Worm (Caenorhabditis elegans) whole organism, late embryonic: ENCODE data around the gene Y37E11B.10.

Source experiments
- K02D7.2 ChIP-seq: sonication (generic microtip); optimal IDR thresholded peaks from 2 replicates; lab custom pipeline; 2017; ENCODE audit warnings: mild to moderate bottlenecking, missing genetic modification characterization, missing compliant biosample characterization
- K09A11.1 ChIP-seq: sonication (generic microtip); optimal IDR thresholded peaks from 2 replicates; lab custom pipeline; 2017; ENCODE audit warnings: antibody characterized with exemption, mild to moderate bottlenecking, missing genetic modification characterization, missing compliant biosample characterization; ENCODE audit not compliant: insufficient read depth
- T23F11.4 ChIP-seq: fragments of 200-800 bp; sonication (Bioruptor generic); optimal IDR thresholded peaks from 2 replicates; lab custom pipeline; 2018; ENCODE audit warnings: mild to moderate bottlenecking, missing genetic modification characterization, missing compliant biosample characterization
- ama-1 ChIP-seq: fragments of 150-350 bp; optimal IDR thresholded peaks from 2 replicates; lab custom pipeline; 2014
- ceh-2 ChIP-seq: sonication (generic microtip); optimal IDR thresholded peaks from 2 replicates; lab custom pipeline; 2016; ENCODE audit warnings: missing genotype, missing genetic modification characterization, missing compliant biosample characterization
- ceh-31 ChIP-seq: sonication (generic microtip); optimal IDR thresholded peaks from 2 replicates; lab custom pipeline; 2016; ENCODE audit warnings: missing genetic modification characterization, missing compliant biosample characterization
- ceh-34 ChIP-seq: sonication (generic microtip); optimal IDR thresholded peaks from 2 replicates; lab custom pipeline; 2016; ENCODE audit warnings: mild to moderate bottlenecking, missing genetic modification characterization, missing compliant biosample characterization
- ceh-48 ChIP-seq: sonication (generic microtip); optimal IDR thresholded peaks from 2 replicates; lab custom pipeline; 2016; ENCODE audit warnings: missing genetic modification characterization, inconsistent platforms, missing compliant biosample characterization
- ceh-6 ChIP-seq: fragments of 200-800 bp; sonication (Bioruptor generic); optimal IDR thresholded peaks from 2 replicates; lab custom pipeline; 2018; ENCODE audit warnings: mild to moderate bottlenecking, missing genetic modification characterization, missing compliant biosample characterization
- dmd-4 ChIP-seq: sonication (generic microtip); optimal IDR thresholded peaks from 2 replicates; lab custom pipeline; 2016; ENCODE audit warnings: borderline replicate concordance, missing genetic modification characterization, missing compliant biosample characterization
- dve-1 ChIP-seq: sonication (generic microtip); optimal IDR thresholded peaks from 2 replicates; lab custom pipeline; 2017; ENCODE audit warnings: antibody characterized with exemption, mild to moderate bottlenecking, missing genetic modification characterization, missing compliant biosample characterization
- fax-1 ChIP-seq: sonication (generic microtip); optimal IDR thresholded peaks from 2 replicates; lab custom pipeline; 2016; ENCODE audit warnings: missing genotype, missing genetic modification characterization, missing compliant biosample characterization
- fkh-6 ChIP-seq: sonication (generic microtip); optimal IDR thresholded peaks from 2 replicates; lab custom pipeline; 2016; ENCODE audit warnings: missing genetic modification characterization, missing compliant biosample characterization
- hlh-13 ChIP-seq: fragments of 200-800 bp; sonication (Bioruptor generic); optimal IDR thresholded peaks from 2 replicates; lab custom pipeline; 2018; ENCODE audit warnings: mild to moderate bottlenecking, missing genetic modification characterization, missing compliant biosample characterization
- hlh-15 ChIP-seq: sonication (generic microtip); optimal IDR thresholded peaks from 2 replicates; lab custom pipeline; 2016; ENCODE audit warnings: missing genetic modification characterization, missing compliant biosample characterization
- hlh-8 ChIP-seq: sonication (generic microtip); optimal IDR thresholded peaks from 2 replicates; lab custom pipeline; 2016; ENCODE audit warnings: missing genotype, missing genetic modification characterization, missing compliant biosample characterization
- mec-3 ChIP-seq: sonication (generic microtip); optimal IDR thresholded peaks from 2 replicates; lab custom pipeline; 2016; ENCODE audit warnings: borderline replicate concordance, missing genetic modification characterization, missing compliant biosample characterization
- nhr-11 ChIP-seq: fragments of 150-350 bp; optimal IDR thresholded peaks from 2 replicates; lab custom pipeline; 2014; ENCODE audit warnings: missing biosample characterization, missing genetic modification characterization
- nhr-232 ChIP-seq: sonication (generic microtip); optimal IDR thresholded peaks from 2 replicates; lab custom pipeline; 2016; ENCODE audit warnings: missing genetic modification characterization, missing compliant biosample characterization
- npax-4 ChIP-seq: sonication (generic microtip); optimal IDR thresholded peaks from 2 replicates; lab custom pipeline; 2016; ENCODE audit warnings: missing genetic modification characterization, missing compliant biosample characterization
- pat-9 ChIP-seq: fragments of 200-800 bp; sonication (Bioruptor generic); optimal IDR thresholded peaks from 2 replicates; lab custom pipeline; 2018; ENCODE audit warnings: mild to moderate bottlenecking, missing genetic modification characterization, moderate library complexity, missing compliant biosample characterization
- pha-2 ChIP-seq: sonication (generic microtip); optimal IDR thresholded peaks from 2 replicates; lab custom pipeline; 2017; ENCODE audit warnings: mild to moderate bottlenecking, missing genetic modification characterization, missing compliant biosample characterization
- pha-4 ChIP-seq: fragments of 150-350 bp; optimal IDR thresholded peaks from 2 replicates; lab custom pipeline; 2018; ENCODE audit warnings: missing biosample characterization, missing genetic modification reagents, missing genetic modification characterization
- pqm-1 ChIP-seq: sonication (generic microtip); optimal IDR thresholded peaks from 2 replicates; lab custom pipeline; 2016; ENCODE audit warnings: missing genetic modification characterization, missing compliant biosample characterization
- sdc-2 ChIP-seq: sonication (generic microtip); optimal IDR thresholded peaks from 2 replicates; lab custom pipeline; 2016; ENCODE audit warnings: missing genotype, missing genetic modification characterization, missing compliant biosample characterization
- syd-9 ChIP-seq: sonication (generic microtip); optimal IDR thresholded peaks from 2 replicates; lab custom pipeline; 2016; ENCODE audit warnings: mild to moderate bottlenecking, missing genetic modification characterization, moderate library complexity, missing compliant biosample characterization
- tbx-7 ChIP-seq: sonication (generic microtip); optimal IDR thresholded peaks from 2 replicates; lab custom pipeline; 2016; ENCODE audit warnings: missing genotype, missing genetic modification characterization, missing compliant biosample characterization
- unc-42 ChIP-seq: sonication (generic microtip); optimal IDR thresholded peaks from 2 replicates; lab custom pipeline; 2016; ENCODE audit warnings: missing genotype, missing genetic modification characterization, missing compliant biosample characterization
- unc-55 ChIP-seq: sonication (generic microtip); optimal IDR thresholded peaks from 2 replicates; lab custom pipeline; 2017; ENCODE audit warnings: missing biosample characterization, missing genetic modification reagents, missing genetic modification characterization
- zip-5 ChIP-seq: sonication (generic microtip); optimal IDR thresholded peaks from 2 replicates; lab custom pipeline; 2016; ENCODE audit warnings: missing genetic modification characterization, missing compliant biosample characterization

Y37E11B.10 gene

DNA sequence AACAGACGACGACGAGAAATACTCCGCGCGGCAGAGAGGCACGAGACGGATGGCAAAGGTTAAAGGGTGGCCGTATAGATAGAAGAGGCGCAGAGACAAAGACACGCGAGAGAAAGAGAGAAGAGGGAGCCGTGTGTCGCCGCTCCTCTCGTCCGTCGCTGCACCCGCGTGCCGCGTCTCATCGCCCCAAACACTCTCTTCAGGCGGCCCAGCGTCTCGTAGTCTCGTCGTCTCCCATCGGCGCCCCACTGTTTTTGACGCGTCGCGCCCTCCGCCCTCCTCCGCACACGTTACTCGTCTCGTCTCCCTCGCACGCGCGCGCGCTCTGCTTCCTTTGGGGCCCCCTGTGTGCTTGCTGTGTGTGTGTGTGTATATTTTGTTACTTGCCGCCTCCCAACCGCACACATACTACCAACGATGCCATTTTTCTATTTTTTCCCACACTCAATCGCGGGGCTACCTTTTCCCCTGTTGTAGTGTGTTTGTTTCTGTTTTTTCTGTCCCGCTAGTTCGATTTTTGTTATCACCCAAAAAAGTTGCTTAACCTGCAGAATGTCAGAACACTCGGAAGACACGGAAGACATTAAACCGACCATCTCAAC lies 30.4 kb upstream of the Y37E11B.10 start, which contains the start of gene madf-9 (continued):
- TF ChIP-seq ceh-34 (tag; lab: Kevin White, UChicago): peak; percentile 67

DNA sequence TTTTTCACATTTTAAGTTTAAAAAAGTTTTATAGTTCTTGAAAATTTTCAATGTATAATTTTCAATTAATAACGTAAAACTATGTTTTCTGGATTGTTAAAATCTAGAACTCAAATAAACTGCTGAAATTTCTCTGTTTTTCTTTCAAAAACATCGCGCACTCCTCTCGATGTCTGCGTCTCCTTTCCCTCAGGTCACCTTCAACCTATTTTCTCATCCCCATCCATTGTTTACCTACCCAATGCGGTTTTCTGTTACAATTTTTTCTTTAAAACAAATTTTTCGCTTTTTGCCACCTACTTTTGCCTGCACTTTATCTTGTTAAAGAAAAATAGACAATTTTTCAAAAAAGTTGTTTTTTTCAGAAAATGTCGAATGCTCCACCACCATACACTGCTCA lies 27.0 kb upstream of the Y37E11B.10 start, which contains the start of gene ZC416.2:
ZC416.2 (plus strand) TSS at position 366 of the 400 bp plus-strand sequence.
- no peak for TF ChIP-seq ceh-6

DNA sequence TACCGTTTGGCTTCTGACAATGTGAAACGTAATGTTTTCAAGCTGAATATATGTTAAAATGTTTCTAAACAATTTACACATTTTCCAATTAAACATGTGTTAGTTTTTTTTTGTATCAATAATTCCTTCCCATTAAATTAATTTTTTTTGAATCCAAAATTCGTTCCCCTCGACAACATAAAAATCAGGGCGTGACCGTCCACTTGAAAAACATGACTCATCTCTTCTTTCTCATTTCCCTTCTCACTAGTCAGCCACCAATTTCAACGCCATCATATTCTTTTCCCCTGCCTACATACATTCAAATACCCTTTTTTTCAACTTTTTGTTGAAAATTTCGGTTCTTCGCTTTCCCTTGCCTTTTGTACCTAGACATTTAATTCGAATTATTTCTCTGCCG lies 26.2 kb upstream of the Y37E11B.10 start:
- TF ChIP-seq ceh-2 (no peak), pha-4 (tag; lab: Kevin White, UChicago) (no peak), hlh-13 (GFP tag; lab: Kevin White, UChicago) (no peak), nhr-11 (tag; lab: Kevin White, UChicago) (no peak), unc-55 (no peak)

DNA sequence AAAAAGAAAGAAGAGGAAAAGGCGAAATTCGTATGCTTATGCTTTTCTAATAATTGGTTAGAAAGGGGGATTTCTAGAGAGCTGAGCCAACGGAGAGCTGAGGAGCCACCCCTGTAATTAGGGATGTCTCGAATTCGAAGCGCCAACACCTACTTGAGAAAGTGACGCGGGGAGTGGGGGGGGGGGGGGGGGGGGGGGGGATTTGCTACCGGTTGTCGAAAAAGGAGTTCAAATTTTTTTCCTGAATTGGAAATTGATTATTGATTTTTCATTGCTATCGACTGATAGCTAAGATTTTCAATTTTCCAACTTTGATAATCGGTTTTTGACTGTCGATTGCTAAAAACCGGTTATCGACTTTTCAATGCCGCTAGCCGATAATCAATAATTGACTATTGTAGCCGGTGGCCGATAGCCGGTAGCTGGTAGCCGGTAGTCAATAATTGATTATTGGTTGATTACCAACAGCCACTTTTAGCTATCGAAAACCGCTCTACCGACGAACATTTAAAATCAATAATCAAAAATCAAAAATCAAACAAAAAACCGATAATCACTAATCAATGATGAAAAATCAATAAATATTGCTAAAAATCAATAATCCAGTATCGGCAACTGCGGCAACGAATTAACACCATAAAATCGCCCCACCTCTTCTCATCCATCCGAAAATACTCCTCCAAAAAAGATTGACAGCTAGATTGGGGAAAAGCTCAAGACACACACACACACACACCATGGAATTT lies 22.8 kb upstream of the Y37E11B.10 start:
- TF ChIP-seq dve-1 (no peak), hlh-13 (GFP tag; lab: Kevin White, UChicago) (no peak), sdc-2 (tag; lab: Kevin White, UChicago) (no peak)

DNA sequence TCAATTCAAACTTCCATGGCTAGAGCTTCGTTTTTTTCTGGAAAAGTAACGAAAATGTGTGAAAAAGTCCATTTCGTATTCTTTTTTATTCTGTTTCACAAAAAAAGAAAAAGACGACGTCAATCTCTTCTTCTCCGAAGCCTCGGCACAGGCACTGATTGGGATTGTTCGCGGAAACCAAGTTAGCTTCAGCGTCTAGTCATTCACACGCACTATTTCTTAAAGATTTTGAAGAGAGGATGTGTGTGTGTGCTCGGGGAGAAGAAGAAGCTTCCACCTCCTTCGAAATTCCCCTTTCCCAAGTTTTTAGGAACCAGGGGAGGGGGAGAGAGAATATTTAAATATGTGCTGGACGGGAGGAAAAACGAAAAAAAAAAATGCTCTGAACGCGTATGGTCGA lies 20.2 kb upstream of the Y37E11B.10 start:
- no peak for TF ChIP-seq K09A11.1
- peak; percentile 90 for TF ChIP-seq unc-42 (tag; lab: Kevin White, UChicago)

DNA sequence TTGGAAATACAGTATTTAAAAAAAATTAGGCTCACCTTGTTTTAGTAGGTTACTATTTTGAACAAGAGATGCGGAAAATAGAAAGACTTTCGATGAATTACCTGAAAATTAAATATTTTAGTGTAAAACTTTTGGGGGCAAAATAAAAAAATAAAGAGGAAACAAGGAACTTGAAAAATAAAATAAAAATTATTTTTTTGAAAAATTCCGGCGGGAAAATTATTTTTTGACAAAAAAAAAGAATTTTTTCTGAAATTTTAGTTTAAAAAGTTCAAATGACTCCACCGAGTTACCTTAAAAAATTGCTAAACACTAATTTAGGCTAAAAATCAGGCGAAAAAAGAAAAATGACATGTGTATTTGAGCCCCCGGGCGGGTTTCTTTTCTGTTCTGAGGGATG lies 18.3 kb upstream of the Y37E11B.10 start, which contains the start of the genes cha-1 and unc-17:
cha-1 (minus strand) TSS at position 101 of the 400 bp plus-strand sequence.
unc-17 (minus strand) TSS at position 103 of the 400 bp plus-strand sequence.
- no peak for TF ChIP-seq mec-3 (tag; lab: Kevin White, UChicago)
- TF ChIP-seq K02D7.2 (tag; lab: Kevin White, UChicago): no peak
- no peak for TF ChIP-seq tbx-7 (tag; lab: Kevin White, UChicago)
- TF ChIP-seq syd-9 (tag; lab: Kevin White, UChicago): no peak
- TF ChIP-seq dmd-4 (tag; lab: Kevin White, UChicago): no peak
- TF ChIP-seq pqm-1 (tag; lab: Kevin White, UChicago): no peak
- no peak for TF ChIP-seq pat-9 (tag; lab: Kevin White, UChicago)
- no peak for TF ChIP-seq ceh-48 (tag; lab: Kevin White, UChicago)
- no peak for TF ChIP-seq npax-4 (tag; lab: Kevin White, UChicago)
- no peak for TF ChIP-seq nhr-232 (tag; lab: Kevin White, UChicago)
- TF ChIP-seq pha-2: no peak
- no peak for TF ChIP-seq T23F11.4 (GFP tag; lab: Kevin White, UChicago)
- no peak for TF ChIP-seq hlh-8 (tag; lab: Kevin White, UChicago)
- no peak for TF ChIP-seq ceh-31 (tag; lab: Kevin White, UChicago)
- TF ChIP-seq hlh-15 (tag; lab: Kevin White, UChicago): no peak
- no peak for TF ChIP-seq fax-1 (tag; lab: Kevin White, UChicago)
- TF ChIP-seq ama-1 (lab: Kevin White, UChicago): no peak
- TF ChIP-seq fkh-6 (tag; lab: Kevin White, UChicago): no peak
- no peak for TF ChIP-seq zip-5
